Worm (Caenorhabditis elegans) whole organism, L1 larva: ENCODE data around the gene Y50D4C.5.

Experiments used
- efl-1 ChIP-seq, 4 experiments: fragments of 150-350 bp; optimal IDR thresholded peaks in 3 of 4; peaks in 1 of 4; 1 replicate in 1 of 4; 2 replicates in 3 of 4; lab custom pipeline; 2014; ENCODE audit warnings: missing biosample characterization in 2 of 4, missing genetic modification characterization in 2 of 4, missing genetic modification reagents in 2 of 4
- fkh-4 ChIP-seq: sonication (generic microtip); optimal IDR thresholded peaks from 2 replicates; lab custom pipeline; 2016; ENCODE audit warnings: missing compliant biosample characterization, missing genetic modification characterization, borderline replicate concordance
- nhr-71 ChIP-seq: sonication (generic microtip); optimal IDR thresholded peaks from 2 replicates; lab custom pipeline; 2016; ENCODE audit warnings: mild to moderate bottlenecking, missing genetic modification characterization, moderate library complexity, missing compliant biosample characterization
- nhr-77 ChIP-seq: fragments of 150-350 bp; optimal IDR thresholded peaks from 2 replicates; lab custom pipeline; 2014; ENCODE audit warnings: missing biosample characterization, missing genetic modification characterization

Y50D4C.5 gene

DNA sequence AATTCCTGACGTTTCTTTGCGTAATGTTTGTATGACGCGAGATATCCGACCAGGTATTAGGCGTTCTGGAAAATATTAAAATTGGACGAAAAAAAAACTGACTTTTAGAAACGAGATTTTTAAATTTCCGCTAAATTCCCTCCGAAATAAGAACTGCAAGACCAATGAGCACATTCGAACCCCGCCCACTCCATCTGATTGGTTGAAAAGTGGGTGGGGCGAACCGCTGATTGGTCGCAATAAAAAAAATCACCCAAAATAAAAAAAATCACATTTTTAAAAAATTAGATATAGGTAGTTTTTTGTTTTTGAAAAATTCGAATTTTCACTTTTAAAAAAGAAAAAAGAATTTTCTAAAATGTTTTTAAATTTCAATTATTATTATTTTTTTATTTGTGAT is 54.5 kb downstream of the Y50D4C.5 start:
- TF ChIP-seq fkh-4 (tag; lab: Kevin White, UChicago) (no peak), nhr-71 (tag; lab: Kevin White, UChicago) (no peak), nhr-77 (tag; lab: Kevin White, UChicago) (no peak), efl-1 (optimal IDR thresholded peaks at IDR 0.05; lab: Kevin White, UChicago) (no peak), efl-1 (GFP tag; optimal IDR thresholded peaks at IDR 0.05 in 1 of 2; lab: Kevin White, UChicago) (peak in 1 of 2 experiments; percentile 52)
